In genomic region chrX:4504108-4504668, ce11 we compare ENCODE assay signal across 1 worm cellular context.
TF ChIP-seq lines count a peak whose summit lies in the region.

Gene dgk-2 (minus strand): TSS chrX:4504388.

TF ChIP-seq in whole organism, L4 larva, 104 proteins besides CTCF, POLR2A, EP300 and RAD21 (continued from another document):
- no peak for TF ChIP-seq Y48G9A.11 (GFP tag; IDR thresholded peaks at IDR 0.05; lab: Robert Waterston, UW)
- peak in 1 of 2 experiments; percentile 3 for TF ChIP-seq hif-1 (tag; optimal IDR thresholded peaks at IDR 0.05; lab: Kevin White, UChicago)
- no peak for TF ChIP-seq unc-130 (GFP tag; optimal IDR thresholded peaks at IDR 0.05; lab: Kevin White, UChicago)
- no peak for TF ChIP-seq mes-2 (tag; optimal IDR thresholded peaks at IDR 0.05; lab: Kevin White, UChicago; ENCODE audit: poor library complexity, severe bottlenecking)
- TF ChIP-seq lin-29 (GFP tag; IDR thresholded peaks at IDR 0.05; lab: Robert Waterston, UW), result no peak
- no peak for TF ChIP-seq ZK337.2 (GFP tag; IDR thresholded peaks at IDR 0.05; lab: Robert Waterston, UW)
- TF ChIP-seq php-3 (GFP tag; IDR thresholded peaks at IDR 0.05; lab: Robert Waterston, UW), result no peak
- TF ChIP-seq fkh-10 (GFP tag; optimal IDR thresholded peaks at IDR 0.05; lab: Kevin White, UChicago), result no peak
- no peak for TF ChIP-seq dve-1 (tag; optimal IDR thresholded peaks at IDR 0.05; lab: Kevin White, UChicago; ENCODE audit: insufficient read depth)
- no peak for TF ChIP-seq F44E2.7 (GFP tag; IDR thresholded peaks at IDR 0.05; lab: Robert Waterston, UW)
- TF ChIP-seq mxl-2 (GFP tag; conservative IDR thresholded peaks at IDR 0.05; lab: Robert Waterston, UW), result no peak
- TF ChIP-seq gei-8 (GFP tag; optimal IDR thresholded peaks at IDR 0.05; lab: Kevin White, UChicago), result no peak
- peak in 1 of 2 experiments; percentile 93 for TF ChIP-seq unc-62 (GFP tag; optimal IDR thresholded peaks at IDR 0.05 in 1 of 2; lab: Kevin White, UChicago)
- TF ChIP-seq unc-62 (tag; optimal IDR thresholded peaks at IDR 0.05; lab: Kevin White, UChicago), result no peak
- TF ChIP-seq nhr-11 (tag; optimal IDR thresholded peaks at IDR 0.05; lab: Kevin White, UChicago), result no peak
- TF ChIP-seq nhr-237 (tag; optimal IDR thresholded peaks at IDR 0.05; lab: Kevin White, UChicago), result no peak
- TF ChIP-seq ces-1 (GFP tag; optimal IDR thresholded peaks at IDR 0.05; lab: Kevin White, UChicago), result no peak
- no peak for TF ChIP-seq D1046.2 (GFP tag; IDR thresholded peaks at IDR 0.05; lab: Robert Waterston, UW)
- no peak for TF ChIP-seq snpc-4 (tag; optimal IDR thresholded peaks at IDR 0.05; lab: Kevin White, UChicago)
- no peak for TF ChIP-seq sdz-12 (GFP tag; optimal IDR thresholded peaks at IDR 0.05; lab: Kevin White, UChicago)
- no peak for TF ChIP-seq tra-1 (GFP tag; IDR thresholded peaks at IDR 0.05; lab: Robert Waterston, UW)
- no peak for TF ChIP-seq ztf-11 (tag; optimal IDR thresholded peaks at IDR 0.05; lab: Kevin White, UChicago)
- TF ChIP-seq dpl-1 (GFP tag; optimal IDR thresholded peaks at IDR 0.05; lab: Kevin White, UChicago), result no peak
- TF ChIP-seq ceh-32 (tag; optimal IDR thresholded peaks at IDR 0.05; lab: Kevin White, UChicago; ENCODE audit: poor library complexity), result no peak
- TF ChIP-seq lin-1 (GFP tag; IDR thresholded peaks at IDR 0.05; lab: Robert Waterston, UW), result no peak
- TF ChIP-seq zip-11 (GFP tag; IDR thresholded peaks at IDR 0.05; lab: Robert Waterston, UW), result no peak
- no peak; the same call in 1 of the 2 replicates for TF ChIP-seq hmg-1.1 (GFP tag; IDR thresholded peaks at IDR 0.05; lab: Robert Waterston, UW)
- TF ChIP-seq hlh-30 (tag; optimal IDR thresholded peaks at IDR 0.05; lab: Kevin White, UChicago; ENCODE audit: insufficient read depth), result peak; percentile 80
- no peak for TF ChIP-seq ceh-82 (tag; optimal IDR thresholded peaks at IDR 0.05; lab: Kevin White, UChicago)
- TF ChIP-seq attf-4 (tag; optimal IDR thresholded peaks at IDR 0.05; lab: Kevin White, UChicago), result no peak
- no peak for TF ChIP-seq egl-43 (GFP tag; IDR thresholded peaks at IDR 0.05; lab: Robert Waterston, UW)
- no peak for TF ChIP-seq lin-15B (tag; optimal IDR thresholded peaks at IDR 0.05; lab: Kevin White, UChicago)
- no peak for TF ChIP-seq lir-3 (tag; optimal IDR thresholded peaks at IDR 0.05; lab: Kevin White, UChicago)
- TF ChIP-seq jun-1 (tag; optimal IDR thresholded peaks at IDR 0.05; lab: Kevin White, UChicago), result no peak
- TF ChIP-seq dmd-6 (GFP tag; IDR thresholded peaks at IDR 0.05; lab: Robert Waterston, UW), result peak; percentile 25; the same call in 1 of the 2 replicates
- no peak for TF ChIP-seq set-16 (GFP tag; IDR thresholded peaks at IDR 0.05; lab: Robert Waterston, UW)
- TF ChIP-seq vab-7 (GFP tag; IDR thresholded peaks at IDR 0.05; lab: Robert Waterston, UW), result no peak
- TF ChIP-seq lin-38 (GFP tag; IDR thresholded peaks at IDR 0.05; lab: Robert Waterston, UW), result no peak
- no peak for TF ChIP-seq daf-8 (GFP tag; IDR thresholded peaks at IDR 0.05; lab: Robert Waterston, UW)
- TF ChIP-seq daf-12 (tag; optimal IDR thresholded peaks at IDR 0.05; lab: Kevin White, UChicago), result no peak
- no peak for TF ChIP-seq pha-4 (GFP tag; IDR thresholded peaks at IDR 0.05; lab: Robert Waterston, UW)
- TF ChIP-seq pha-4 (tag; optimal IDR thresholded peaks at IDR 0.05; lab: Kevin White, UChicago), result no peak
- no peak for TF ChIP-seq ceh-28 (tag; optimal IDR thresholded peaks at IDR 0.05; lab: Kevin White, UChicago)
- TF ChIP-seq ceh-44 (GFP tag; IDR thresholded peaks at IDR 0.05; lab: Robert Waterston, UW), result no peak
- peak; percentile 15 for TF ChIP-seq mep-1 (tag; optimal IDR thresholded peaks at IDR 0.05; lab: Kevin White, UChicago)
- TF ChIP-seq saeg-2 (GFP tag; IDR thresholded peaks at IDR 0.05; lab: Robert Waterston, UW), result no peak
- no peak for TF ChIP-seq T20F7.1 (GFP tag; optimal IDR thresholded peaks at IDR 0.05; lab: Kevin White, UChicago)
- no peak for TF ChIP-seq nhr-25 (tag; optimal IDR thresholded peaks at IDR 0.05; lab: Kevin White, UChicago; ENCODE audit: borderline replicate concordance, insufficient read depth)
- no peak for TF ChIP-seq spr-1 (tag; optimal IDR thresholded peaks at IDR 0.05; lab: Kevin White, UChicago)
- TF ChIP-seq ceh-62 (tag; optimal IDR thresholded peaks at IDR 0.05; lab: Kevin White, UChicago), result no peak
- TF ChIP-seq ctbp-1 (GFP tag; IDR thresholded peaks at IDR 0.05; lab: Robert Waterston, UW), result no peak
- TF ChIP-seq aly-2 (tag; optimal IDR thresholded peaks at IDR 0.05; lab: Kevin White, UChicago), result no peak
- no peak for TF ChIP-seq mdt-29 (GFP tag; IDR thresholded peaks at IDR 0.05; lab: Robert Waterston, UW)
- no peak for TF ChIP-seq nhr-48 (tag; optimal IDR thresholded peaks at IDR 0.05; lab: Kevin White, UChicago)
- TF ChIP-seq F10B5.3 (tag; optimal IDR thresholded peaks at IDR 0.05; lab: Kevin White, UChicago), result no peak
